Worm (Caenorhabditis elegans): Measurements from ENCODE around the gene col-72.
A peak's percentile ranks its signal among the peaks of the same experiment; 100 is the strongest.

col-72 gene

ce11 chrII:3523547-3523946, 450 bp downstream of the col-72 start (continued):
- TF ChIP-seq T26A8.4 (GFP tag; IDR thresholded peaks at IDR 0.05), result peak; percentile 44; the same call in 1 of the 2 replicates

DNA sequence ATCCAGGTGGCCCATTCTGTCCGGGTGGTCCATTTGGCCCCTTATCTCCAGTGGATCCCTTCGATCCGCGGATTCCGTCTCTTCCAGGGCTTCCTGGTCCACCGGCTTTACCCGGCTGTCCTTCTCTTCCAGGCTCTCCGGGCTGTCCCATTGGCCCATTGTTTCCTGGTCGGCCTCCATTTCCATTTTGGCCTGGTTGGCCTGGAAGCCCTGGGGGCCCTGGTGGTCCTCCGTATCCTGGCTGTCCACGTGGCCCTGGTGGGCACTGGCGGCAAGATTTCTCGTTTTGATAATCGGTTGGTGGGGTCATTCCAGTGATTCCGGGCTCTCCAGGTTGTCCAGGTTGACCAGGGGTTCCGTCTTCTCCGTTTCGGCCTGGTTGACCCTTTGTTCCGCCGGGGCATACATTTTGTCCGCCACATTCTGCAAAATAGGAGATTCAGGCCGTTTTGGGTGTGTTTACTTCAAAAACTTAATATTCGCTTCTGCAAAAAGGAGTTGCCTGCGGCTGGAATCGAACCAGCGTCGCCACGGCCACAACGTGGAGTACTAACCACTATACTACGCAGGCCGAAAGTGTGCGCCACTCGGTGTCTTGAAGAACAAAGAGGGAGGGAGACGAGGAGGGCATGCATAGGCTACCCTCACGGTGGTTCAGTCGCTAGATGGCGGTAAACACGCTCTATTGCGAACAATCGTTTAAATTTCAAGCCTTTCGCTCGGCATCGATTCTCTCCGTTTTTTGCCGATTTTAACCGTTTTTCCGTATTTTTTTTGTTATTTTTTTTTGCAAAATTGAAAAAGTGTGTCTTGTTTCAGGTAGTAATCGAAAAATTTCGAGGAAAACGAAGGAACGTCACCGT, 2.8 kb downstream of the col-72 start, which contains the start of gene W09G10.9:
Gene W09G10.9, plus strand, starts transcription at position 813 of the 863 bp plus-strand sequence.
- TF ChIP-seq ceh-20 (GFP tag; IDR thresholded peaks at IDR 0.05), result 0 out of 2 replicates have a peak, but pooled peaks have one; percentile 74
- no peak for TF ChIP-seq ceh-82 (tag; optimal IDR thresholded peaks at IDR 0.05)
- no peak for TF ChIP-seq egl-27 (tag; optimal IDR thresholded peaks at IDR 0.05)
- TF ChIP-seq dmd-8 (GFP tag; IDR thresholded peaks at IDR 0.05), result peak; percentile 87
- peak; percentile 44 for TF ChIP-seq hlh-11 (tag; optimal IDR thresholded peaks at IDR 0.05)
- 0 out of 2 replicates have a peak, but pooled peaks have one; percentile 22 for TF ChIP-seq snpc-1.2 (GFP tag; IDR thresholded peaks at IDR 0.05)
- peak; percentile 90 for TF ChIP-seq pha-4 (GFP tag; IDR thresholded peaks at IDR 0.05)
- TF ChIP-seq pha-4 (tag; optimal IDR thresholded peaks at IDR 0.05), result no peak
- no peak for TF ChIP-seq ZK546.5 (tag; optimal IDR thresholded peaks at IDR 0.05)
- TF ChIP-seq Y48G9A.11 (GFP tag; IDR thresholded peaks at IDR 0.05), result peak; percentile 84
- peak in 1 of 2 experiments; percentile 29 for TF ChIP-seq daf-16 (GFP tag; optimal IDR thresholded peaks at IDR 0.05)
- peak; percentile 54 for TF ChIP-seq daf-16 (tag; optimal IDR thresholded peaks at IDR 0.05)
- no peak for TF ChIP-seq lir-3 (tag; optimal IDR thresholded peaks at IDR 0.05)
- TF ChIP-seq dve-1 (tag; optimal IDR thresholded peaks at IDR 0.05; ENCODE audit: insufficient read depth), result peak; percentile 25
- no peak for TF ChIP-seq ceh-62 (tag; optimal IDR thresholded peaks at IDR 0.05)
- no peak for TF ChIP-seq nhr-25 (tag; optimal IDR thresholded peaks at IDR 0.05; ENCODE audit: borderline replicate concordance, insufficient read depth)
- no peak for TF ChIP-seq F49E8.2 (tag; optimal IDR thresholded peaks at IDR 0.05; ENCODE audit: borderline replicate concordance)
- TF ChIP-seq saeg-2 (GFP tag; IDR thresholded peaks at IDR 0.05), result 0 out of 2 replicates have a peak, but pooled peaks have one; percentile 53
- TF ChIP-seq lin-13 (GFP tag; optimal IDR thresholded peaks at IDR 0.05), result peak; percentile 80
- no peak for TF ChIP-seq nhr-6 (tag; optimal IDR thresholded peaks at IDR 0.05)
- TF ChIP-seq F44E2.7 (GFP tag; IDR thresholded peaks at IDR 0.05), result 0 out of 2 replicates have a peak, but pooled peaks have one; percentile 37
- peak; percentile 96 for TF ChIP-seq hmg-1.1 (GFP tag; IDR thresholded peaks at IDR 0.05)
- 0 out of 2 replicates have a peak, but pooled peaks have one; percentile 77 for TF ChIP-seq tag-97 (GFP tag; IDR thresholded peaks at IDR 0.05)
- peak; percentile 46 for TF ChIP-seq nhr-102 (tag; optimal IDR thresholded peaks at IDR 0.05)
- TF ChIP-seq sdz-12 (GFP tag; optimal IDR thresholded peaks at IDR 0.05), result peak; percentile 14
- peak; percentile 75 for TF ChIP-seq vab-7 (GFP tag; IDR thresholded peaks at IDR 0.05)
- TF ChIP-seq lin-38 (GFP tag; IDR thresholded peaks at IDR 0.05), result peak; percentile 95
- no peak for TF ChIP-seq T20F7.1 (GFP tag; optimal IDR thresholded peaks at IDR 0.05)
- TF ChIP-seq R02D3.7 (tag; optimal IDR thresholded peaks at IDR 0.05), result no peak
- TF ChIP-seq F26F4.8 (GFP tag; conservative IDR thresholded peaks at IDR 0.05), result 0 out of 2 replicates have a peak, but pooled peaks have one; percentile 23
- no peak for TF ChIP-seq Y5F2A.4 (GFP tag; optimal IDR thresholded peaks at IDR 0.05)
- peak; percentile 69 for TF ChIP-seq mdt-29 (GFP tag; IDR thresholded peaks at IDR 0.05)
- TF ChIP-seq ceh-44 (GFP tag; IDR thresholded peaks at IDR 0.05), result peak; percentile 81
- TF ChIP-seq ceh-28 (tag; optimal IDR thresholded peaks at IDR 0.05), result no peak
- no peak for TF ChIP-seq skn-1 (tag; optimal IDR thresholded peaks at IDR 0.05)
- peak; percentile 32 for TF ChIP-seq unc-130 (GFP tag; optimal IDR thresholded peaks at IDR 0.05)
- TF ChIP-seq lin-29 (GFP tag; IDR thresholded peaks at IDR 0.05), result no peak; the same call in 1 of the 2 replicates
- TF ChIP-seq arid-1 (GFP tag; conservative IDR thresholded peaks at IDR 0.05), result peak; percentile 91
- TF ChIP-seq unc-39 (tag; optimal IDR thresholded peaks at IDR 0.05), result no peak
- no peak for TF ChIP-seq madf-5 (GFP tag; IDR thresholded peaks at IDR 0.05)
- no peak for TF ChIP-seq lin-39 (tag; optimal IDR thresholded peaks at IDR 0.05)
- no peak for TF ChIP-seq F10B5.3 (tag; optimal IDR thresholded peaks at IDR 0.05)
- TF ChIP-seq cey-2 (tag; optimal IDR thresholded peaks at IDR 0.05; ENCODE audit: borderline replicate concordance, insufficient read depth), result no peak
- peak; percentile 84 for TF ChIP-seq daf-19 (GFP tag; conservative IDR thresholded peaks at IDR 0.05)
- peak; percentile 87 for TF ChIP-seq T26A8.4 (GFP tag; IDR thresholded peaks at IDR 0.05)
- TF ChIP-seq daf-8 (GFP tag; IDR thresholded peaks at IDR 0.05), result 0 out of 2 replicates have a peak, but pooled peaks have one; percentile 47

Data from whole organism, L4 larva.